Worm (Caenorhabditis elegans): ENCODE data around the gene C29F9.9.

The C29F9.9 gene

ce11 chrIII:62383-62873, 36.3 kb downstream of the C29F9.9 start (continued):
- TF ChIP-seq spr-3 (GFP tag; optimal IDR thresholded peaks at IDR 0.05): no peak
- peak in 1 of 2 experiments; percentile 1 for TF ChIP-seq hif-1 (tag; optimal IDR thresholded peaks at IDR 0.05)
- no peak for TF ChIP-seq D1046.2 (GFP tag; IDR thresholded peaks at IDR 0.05)
- no peak for TF ChIP-seq dmd-9 (GFP tag; IDR thresholded peaks at IDR 0.05)
- TF ChIP-seq Y48G9A.11 (GFP tag; IDR thresholded peaks at IDR 0.05): no peak
- TF ChIP-seq rbr-2 (tag; optimal IDR thresholded peaks at IDR 0.05): peak; percentile 36
- TF ChIP-seq skn-1 (tag; optimal IDR thresholded peaks at IDR 0.05): no peak
- TF ChIP-seq lim-7 (GFP tag; IDR thresholded peaks at IDR 0.05): no peak
- TF ChIP-seq mdt-29 (GFP tag; IDR thresholded peaks at IDR 0.05): 0 out of 2 replicates have a peak, but pooled peaks have one; percentile 21
- no peak for TF ChIP-seq snpc-4 (tag; optimal IDR thresholded peaks at IDR 0.05)
- no peak for TF ChIP-seq dve-1 (tag; optimal IDR thresholded peaks at IDR 0.05; ENCODE audit: insufficient read depth)
- TF ChIP-seq hmg-1.1 (GFP tag; IDR thresholded peaks at IDR 0.05): peak; percentile 65
- TF ChIP-seq lin-15B (tag; optimal IDR thresholded peaks at IDR 0.05): no peak
- TF ChIP-seq vab-7 (GFP tag; IDR thresholded peaks at IDR 0.05): peak; percentile 64
- 0 out of 2 replicates have a peak, but pooled peaks have one; percentile 45 for TF ChIP-seq ZK337.2 (GFP tag; IDR thresholded peaks at IDR 0.05)
- peak; percentile 50; the same call in 1 of the 2 replicates for TF ChIP-seq Y75B8A.6 (GFP tag; IDR thresholded peaks at IDR 0.05)
- no peak for TF ChIP-seq duxl-1 (tag; optimal IDR thresholded peaks at IDR 0.05; ENCODE audit: poor library complexity)
- no peak for TF ChIP-seq fos-1 (tag; optimal IDR thresholded peaks at IDR 0.05)
- TF ChIP-seq Y105C5A.15 (GFP tag; IDR thresholded peaks at IDR 0.05): peak; percentile 55; the same call in 1 of the 2 replicates
- TF ChIP-seq ceh-44 (GFP tag; IDR thresholded peaks at IDR 0.05): no peak
- TF ChIP-seq aly-2 (tag; optimal IDR thresholded peaks at IDR 0.05): no peak
- no peak for TF ChIP-seq Y5F2A.4 (GFP tag; optimal IDR thresholded peaks at IDR 0.05)
- TF ChIP-seq nhr-11 (tag; optimal IDR thresholded peaks at IDR 0.05): no peak
- no peak for TF ChIP-seq F10B5.3 (tag; optimal IDR thresholded peaks at IDR 0.05)
- TF ChIP-seq spr-1 (tag; optimal IDR thresholded peaks at IDR 0.05): no peak
- no peak for TF ChIP-seq daf-16 (GFP tag; optimal IDR thresholded peaks at IDR 0.05)
- no peak for TF ChIP-seq daf-16 (tag; optimal IDR thresholded peaks at IDR 0.05)
- TF ChIP-seq F26F4.8 (GFP tag; conservative IDR thresholded peaks at IDR 0.05): no peak
- no peak for TF ChIP-seq tra-1 (GFP tag; IDR thresholded peaks at IDR 0.05)
- peak; percentile 60 for TF ChIP-seq ces-1 (GFP tag; optimal IDR thresholded peaks at IDR 0.05)
- TF ChIP-seq cey-2 (tag; optimal IDR thresholded peaks at IDR 0.05; ENCODE audit: borderline replicate concordance, insufficient read depth): no peak
- TF ChIP-seq daf-8 (GFP tag; IDR thresholded peaks at IDR 0.05): no peak
- no peak for TF ChIP-seq fkh-10 (GFP tag; optimal IDR thresholded peaks at IDR 0.05)
- TF ChIP-seq unc-62 (GFP tag; optimal IDR thresholded peaks at IDR 0.05 in 1 of 2): no peak
- TF ChIP-seq unc-62 (tag; optimal IDR thresholded peaks at IDR 0.05): no peak
- TF ChIP-seq nhr-25 (tag; optimal IDR thresholded peaks at IDR 0.05; ENCODE audit: borderline replicate concordance, insufficient read depth): no peak
- TF ChIP-seq madf-5 (GFP tag; IDR thresholded peaks at IDR 0.05): no peak; a peak in 1 of 4 replicates
- TF ChIP-seq nhr-102 (tag; optimal IDR thresholded peaks at IDR 0.05): peak; percentile 2
- no peak for TF ChIP-seq nhr-42 (GFP tag; IDR thresholded peaks at IDR 0.05)
- no peak for TF ChIP-seq zag-1 (tag; optimal IDR thresholded peaks at IDR 0.05)
- no peak for TF ChIP-seq dpl-1 (GFP tag; optimal IDR thresholded peaks at IDR 0.05)
- TF ChIP-seq lin-1 (GFP tag; IDR thresholded peaks at IDR 0.05): peak; percentile 75
- 0 out of 2 replicates have a peak, but pooled peaks have one; percentile 4 for TF ChIP-seq saeg-2 (GFP tag; IDR thresholded peaks at IDR 0.05)
- TF ChIP-seq ceh-32 (tag; optimal IDR thresholded peaks at IDR 0.05; ENCODE audit: poor library complexity): no peak
- TF ChIP-seq aha-1 (tag): peak; percentile 97
- peak; percentile 12 for TF ChIP-seq F37D6.2 (tag; optimal IDR thresholded peaks at IDR 0.05)
- TF ChIP-seq nhr-76 (tag; optimal IDR thresholded peaks at IDR 0.05): no peak
- TF ChIP-seq R02D3.7 (tag; optimal IDR thresholded peaks at IDR 0.05): no peak
- TF ChIP-seq arid-1 (GFP tag; conservative IDR thresholded peaks at IDR 0.05): peak; percentile 61
- TF ChIP-seq T26A8.4 (GFP tag; IDR thresholded peaks at IDR 0.05): peak; percentile 75; the same call in 1 of the 2 replicates
- TF ChIP-seq nhr-77 (tag; optimal IDR thresholded peaks at IDR 0.05): peak; percentile 27

All from whole organism, L4 larva.